Worm (Caenorhabditis elegans): ENCODE results near the gene uev-2.

DNA sequence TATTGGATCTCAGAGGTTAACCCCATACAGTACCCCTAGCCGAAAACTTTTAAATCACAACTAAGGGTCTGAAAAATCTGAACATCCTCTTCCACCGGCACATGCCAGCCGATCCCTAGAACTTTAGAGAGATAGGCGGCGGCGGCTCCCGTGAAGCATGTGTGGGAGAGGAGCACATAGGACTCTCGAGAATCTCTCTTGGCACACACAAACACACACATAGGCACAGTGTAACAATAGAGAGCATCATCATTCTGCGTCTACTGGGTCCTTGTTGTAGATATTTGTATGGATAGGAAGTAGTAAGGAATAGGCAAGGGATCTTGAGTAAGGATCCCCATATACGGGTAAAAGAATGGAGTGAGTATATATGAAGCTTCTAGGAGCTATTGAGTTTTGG is 17.2 kb upstream of the uev-2 start:
- TF ChIP-seq daf-19 (GFP tag; conservative IDR thresholded peaks at IDR 0.05), result no peak
- TF ChIP-seq skn-1 (tag; optimal IDR thresholded peaks at IDR 0.05), result no peak
- TF ChIP-seq ces-1 (GFP tag; optimal IDR thresholded peaks at IDR 0.05), result no peak
- TF ChIP-seq unc-62 (GFP tag; optimal IDR thresholded peaks at IDR 0.05 in 1 of 2), result no peak
- TF ChIP-seq unc-62 (tag; optimal IDR thresholded peaks at IDR 0.05), result no peak
- TF ChIP-seq nhr-6 (tag; optimal IDR thresholded peaks at IDR 0.05), result no peak
- no peak for TF ChIP-seq nhr-25 (tag; optimal IDR thresholded peaks at IDR 0.05; ENCODE audit: borderline replicate concordance, insufficient read depth)
- no peak for TF ChIP-seq fkh-10 (GFP tag; optimal IDR thresholded peaks at IDR 0.05)
- TF ChIP-seq ceh-44 (GFP tag; IDR thresholded peaks at IDR 0.05), result no peak
- TF ChIP-seq nhr-102 (tag; optimal IDR thresholded peaks at IDR 0.05), result no peak
- TF ChIP-seq duxl-1 (tag; optimal IDR thresholded peaks at IDR 0.05; ENCODE audit: poor library complexity), result no peak
- TF ChIP-seq Y48G9A.11 (GFP tag; IDR thresholded peaks at IDR 0.05), result no peak
- no peak for TF ChIP-seq ZK546.5 (tag; optimal IDR thresholded peaks at IDR 0.05)
- TF ChIP-seq mdl-1 (tag; optimal IDR thresholded peaks at IDR 0.05), result no peak
- TF ChIP-seq saeg-2 (GFP tag; IDR thresholded peaks at IDR 0.05), result no peak
